Worm (Caenorhabditis elegans): ENCODE results near the gene W02G9.4.

ce11 chrV:2660457-2660856 lies 6.2 kb upstream of the W02G9.4 start:
- no peak for TF ChIP-seq ama-1 (optimal IDR thresholded peaks at IDR 0.05)
- TF ChIP-seq flt-1 (GFP tag; IDR thresholded peaks at IDR 0.05) = no peak

Measured in whole organism, early embryonic.